Fruit fly (Drosophila melanogaster) whole organism, adult: Measurements from ENCODE around the gene CG8360.

Experiments used
- CG11617 ChIP-seq: fragments of 200-800 bp; sonication (Bioruptor generic); optimal IDR thresholded peaks from 2 replicates; lab custom pipeline; 2017; ENCODE audit warnings: mild to moderate bottlenecking, missing biosample characterization, missing genetic modification reagents, missing genetic modification characterization
- CG12768 ChIP-seq: fragments of 200-800 bp; sonication (Bioruptor generic); optimal IDR thresholded peaks from 2 replicates; lab custom pipeline; 2017; ENCODE audit warnings: missing biosample characterization, missing genetic modification characterization, mild to moderate bottlenecking, moderate library complexity, missing genetic modification reagents
- CG14711 ChIP-seq: fragments of 200-800 bp; sonication (Bioruptor generic); optimal IDR thresholded peaks from 2 replicates; lab custom pipeline; 2018; ENCODE audit warnings: missing biosample characterization, mild to moderate bottlenecking, missing genetic modification characterization, moderate library complexity
- CG1620 ChIP-seq: fragments of 200-800 bp; sonication (Bioruptor generic); optimal IDR thresholded peaks from 2 replicates; lab custom pipeline; 2016; ENCODE audit warnings: missing biosample characterization, missing genetic modification characterization
- CG33017 ChIP-seq: fragments of 200-800 bp; sonication (Bioruptor generic); optimal IDR thresholded peaks from 2 replicates; lab custom pipeline; 2018; ENCODE audit warnings: missing biosample characterization, mild to moderate bottlenecking, missing genetic modification characterization, moderate library complexity
- CG5204 ChIP-seq: fragments of 200-800 bp; sonication (Bioruptor generic); optimal IDR thresholded peaks from 2 replicates; lab custom pipeline; 2016; ENCODE audit warnings: missing biosample characterization, missing genetic modification characterization
- CG7045 ChIP-seq: fragments of 200-800 bp; sonication (Bioruptor generic); optimal IDR thresholded peaks from 2 replicates; lab custom pipeline; 2017; ENCODE audit warnings: missing biosample characterization, mild to moderate bottlenecking, missing genetic modification characterization
- CG7101 ChIP-seq: fragments of 200-800 bp; sonication (Bioruptor generic); optimal IDR thresholded peaks from 2 replicates; lab custom pipeline; 2018; ENCODE audit warnings: missing biosample characterization, mild to moderate bottlenecking, missing genetic modification characterization, moderate library complexity
- Clk ChIP-seq: fragments of 200-800 bp; sonication (Bioruptor generic); optimal IDR thresholded peaks from 2 replicates; lab custom pipeline; 2017; ENCODE audit warnings: missing biosample characterization, missing genetic modification characterization
- Crg-1 ChIP-seq: fragments of 200-800 bp; sonication (Bioruptor generic); optimal IDR thresholded peaks from 2 replicates; lab custom pipeline; 2016; ENCODE audit warnings: missing biosample characterization, missing genetic modification characterization
- Hr96 ChIP-seq: fragments of 200-800 bp; sonication (Bioruptor generic); optimal IDR thresholded peaks from 2 replicates; lab custom pipeline; 2016; ENCODE audit warnings: missing biosample characterization, missing genetic modification characterization
- Mnt ChIP-seq: fragments of 200-800 bp; sonication (Bioruptor generic); optimal IDR thresholded peaks from 2 replicates; lab custom pipeline; 2016; ENCODE audit warnings: missing biosample characterization, mild to moderate bottlenecking, missing genetic modification characterization
- bab1 ChIP-seq: fragments of 200-800 bp; sonication (Bioruptor generic); optimal IDR thresholded peaks from 3 replicates; lab custom pipeline; 2019; ENCODE audit warnings: missing biosample characterization, mild to moderate bottlenecking, missing genetic modification characterization, moderate library complexity
- cic ChIP-seq: fragments of 200-800 bp; sonication (Bioruptor generic); optimal IDR thresholded peaks from 2 replicates; lab custom pipeline; 2017; ENCODE audit warnings: missing biosample characterization, mild to moderate bottlenecking, missing genetic modification characterization, moderate library complexity
- cnc ChIP-seq, 2 experiments: fragments of >200 bp; optimal IDR thresholded peaks; 2 replicates each; lab custom pipeline; 2017
- kay ChIP-seq: fragments of 200-800 bp; sonication (Bioruptor generic); peaks from one replicate; lab custom pipeline; 2016; ENCODE audit warnings: missing biosample characterization, missing genetic modification characterization, borderline replicate concordance
- ovo ChIP-seq: fragments of 200-800 bp; sonication (Bioruptor generic); optimal IDR thresholded peaks from 2 replicates; lab custom pipeline; 2016; ENCODE audit warnings: missing biosample characterization, missing genetic modification characterization
- pad ChIP-seq: fragments of 200-800 bp; sonication (Bioruptor generic); optimal IDR thresholded peaks from 3 replicates; lab custom pipeline; 2017; ENCODE audit warnings: missing biosample characterization, missing genetic modification characterization, mild to moderate bottlenecking, moderate library complexity, missing genetic modification reagents
- tj ChIP-seq: fragments of 200-800 bp; sonication (Bioruptor generic); optimal IDR thresholded peaks from 3 replicates; lab custom pipeline; 2017; ENCODE audit warnings: missing biosample characterization, mild to moderate bottlenecking, missing genetic modification characterization, moderate library complexity
- toe ChIP-seq: fragments of 200-800 bp; sonication (Bioruptor generic); optimal IDR thresholded peaks from 2 replicates; lab custom pipeline; 2016; ENCODE audit warnings: missing biosample characterization, missing genetic modification characterization

CG8360 gene

dm6 chr2L:8205871-8206270 lies 6.9 kb upstream of the CG8360 start, which contains the start of gene CG8419:
Gene CG8419, plus strand, starts transcription at chr2L:8206171.
- no peak for TF ChIP-seq CG1620 (GFP tag; lab: Kevin White, UChicago)
- no peak for TF ChIP-seq Crg-1 (GFP tag; lab: Kevin White, UChicago)
- TF ChIP-seq CG12768 (GFP tag; lab: Kevin White, UChicago) = no peak
- TF ChIP-seq CG33017 (tag; lab: Kevin White, UChicago) = no peak
- no peak for TF ChIP-seq cnc (optimal IDR thresholded peaks at IDR 0.05; lab: Kevin White, UChicago)
- TF ChIP-seq ovo (GFP tag; lab: Kevin White, UChicago) = no peak
- no peak for TF ChIP-seq CG7101 (tag; lab: Kevin White, UChicago)
- TF ChIP-seq CG14711 (tag; lab: Kevin White, UChicago) = no peak
- TF ChIP-seq CG7045 = no peak
- no peak for TF ChIP-seq bab1 (GFP tag; lab: Kevin White, UChicago)
- no peak for TF ChIP-seq kay
- no peak for TF ChIP-seq pad (GFP tag; lab: Kevin White, UChicago)
- no peak for TF ChIP-seq cic (GFP tag; lab: Kevin White, UChicago)
- no peak for TF ChIP-seq Hr96 (GFP tag; lab: Kevin White, UChicago)
- no peak for TF ChIP-seq Mnt (GFP tag; lab: Kevin White, UChicago)
- no peak for TF ChIP-seq CG5204 (GFP tag; lab: Kevin White, UChicago)
- no peak for TF ChIP-seq tj (GFP tag; lab: Kevin White, UChicago)
- no peak for TF ChIP-seq Clk (GFP tag; lab: Kevin White, UChicago)
- TF ChIP-seq CG11617 (GFP tag; lab: Kevin White, UChicago) = no peak

DNA sequence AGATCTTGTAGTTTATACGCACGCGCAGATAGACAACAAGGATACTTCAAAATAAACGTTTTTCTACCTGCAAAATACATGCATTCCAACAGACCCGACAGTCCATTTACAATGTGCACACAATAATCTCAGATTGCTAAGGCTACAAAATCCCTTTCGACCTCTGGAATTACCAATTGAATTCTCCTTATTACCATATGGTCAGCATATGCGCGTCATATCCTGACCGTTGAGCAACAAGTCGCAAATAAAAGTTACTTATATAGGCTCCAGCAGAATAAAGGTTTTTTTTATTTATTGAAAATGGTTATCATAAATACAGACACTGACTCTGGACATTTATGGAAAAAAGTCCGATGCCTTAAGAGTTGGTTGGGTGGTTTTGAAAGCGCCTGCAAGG lies 3.4 kb upstream of the CG8360 start:
- TF ChIP-seq kay (peak; percentile 88), CG1620 (GFP tag; lab: Kevin White, UChicago) (no peak), CG7101 (tag; lab: Kevin White, UChicago) (no peak)

DNA sequence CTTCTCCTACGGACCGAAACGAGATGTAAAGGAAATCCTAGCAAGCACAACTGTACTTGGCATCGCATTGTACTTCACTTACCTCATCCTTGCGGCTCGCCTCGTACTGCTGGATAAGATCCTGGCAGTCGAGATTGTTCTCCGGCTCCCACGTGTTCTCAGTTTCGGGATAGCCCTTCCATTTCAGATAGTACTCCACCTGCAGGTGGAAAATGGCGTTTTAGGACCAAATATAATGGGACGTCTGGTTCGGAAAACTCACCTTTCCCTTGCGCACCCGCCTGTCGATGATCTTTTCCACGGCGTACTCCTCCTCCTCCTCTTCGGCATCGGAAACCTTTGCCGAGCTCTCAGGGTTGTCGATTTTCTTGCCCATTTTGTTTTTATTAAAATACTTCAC lies 2.3 kb upstream of the CG8360 start:
- no peak for TF ChIP-seq Crg-1 (GFP tag; lab: Kevin White, UChicago)
- no peak for TF ChIP-seq Hr96 (GFP tag; lab: Kevin White, UChicago)
- TF ChIP-seq Clk (GFP tag; lab: Kevin White, UChicago) = no peak
- no peak for TF ChIP-seq kay
- no peak for TF ChIP-seq tj (GFP tag; lab: Kevin White, UChicago)
- TF ChIP-seq cic (GFP tag; lab: Kevin White, UChicago) = no peak
- TF ChIP-seq CG7045 = no peak
- no peak for TF ChIP-seq CG1620 (GFP tag; lab: Kevin White, UChicago)
- no peak for TF ChIP-seq CG33017 (tag; lab: Kevin White, UChicago)
- TF ChIP-seq toe (GFP tag; lab: Kevin White, UChicago) = no peak
- no peak for TF ChIP-seq CG7101 (tag; lab: Kevin White, UChicago)
- TF ChIP-seq cnc (optimal IDR thresholded peaks at IDR 0.05; lab: Kevin White, UChicago) = no peak
- TF ChIP-seq CG11617 (GFP tag; lab: Kevin White, UChicago) = no peak
- TF ChIP-seq bab1 (GFP tag; lab: Kevin White, UChicago) = no peak
- no peak for TF ChIP-seq CG14711 (tag; lab: Kevin White, UChicago)
- TF ChIP-seq CG5204 (GFP tag; lab: Kevin White, UChicago) = no peak
- no peak for TF ChIP-seq CG12768 (GFP tag; lab: Kevin White, UChicago)
- no peak for TF ChIP-seq ovo (GFP tag; lab: Kevin White, UChicago)
- TF ChIP-seq pad (GFP tag; lab: Kevin White, UChicago) = no peak
- no peak for TF ChIP-seq Mnt (GFP tag; lab: Kevin White, UChicago)

DNA sequence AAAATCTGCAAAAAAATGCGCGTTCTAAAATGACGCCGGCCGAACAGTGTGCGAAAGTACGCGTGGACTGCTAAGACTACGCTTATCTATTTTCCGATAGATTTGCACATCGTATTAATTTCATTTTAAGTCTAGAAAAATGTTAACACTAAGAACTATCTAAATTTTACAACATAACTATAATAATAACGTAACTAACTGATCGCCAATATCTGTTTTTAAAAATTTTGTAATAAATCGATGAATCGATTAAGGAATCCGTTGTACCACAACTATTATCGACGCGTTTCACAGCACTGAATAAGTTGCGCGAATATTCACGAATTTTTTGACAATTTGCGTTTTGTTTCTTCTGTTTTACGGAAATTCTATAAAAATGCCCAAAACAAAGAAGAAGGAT lies 1.7 kb upstream of the CG8360 start, which contains the start of gene Ssb-c31a:
TSS of gene Ssb-c31a (plus strand) at position 278 of the 400 bp plus-strand sequence.
- peak; percentile 83 for TF ChIP-seq CG7101 (tag; lab: Kevin White, UChicago)
- TF ChIP-seq ovo (GFP tag; lab: Kevin White, UChicago) = peak; percentile 55
- no peak for TF ChIP-seq cnc (optimal IDR thresholded peaks at IDR 0.05; lab: Kevin White, UChicago)
- TF ChIP-seq tj (GFP tag; lab: Kevin White, UChicago) = peak; percentile 69
- TF ChIP-seq Crg-1 (GFP tag; lab: Kevin White, UChicago) = peak; percentile 91
- TF ChIP-seq CG11617 (GFP tag; lab: Kevin White, UChicago) = peak; percentile 74
- TF ChIP-seq Clk (GFP tag; lab: Kevin White, UChicago) = peak; percentile 42
- peak; percentile 76 for TF ChIP-seq Mnt (GFP tag; lab: Kevin White, UChicago)
- peak; percentile 74 for TF ChIP-seq CG7045
- TF ChIP-seq CG14711 (tag; lab: Kevin White, UChicago) = peak; percentile 61
- peak; percentile 72 for TF ChIP-seq CG33017 (tag; lab: Kevin White, UChicago)
- peak; percentile 81 for TF ChIP-seq CG12768 (GFP tag; lab: Kevin White, UChicago)
- peak; percentile 50 for TF ChIP-seq cic (GFP tag; lab: Kevin White, UChicago)
- TF ChIP-seq bab1 (GFP tag; lab: Kevin White, UChicago) = peak; percentile 71
- peak; percentile 87 for TF ChIP-seq toe (GFP tag; lab: Kevin White, UChicago)
- TF ChIP-seq CG5204 (GFP tag; lab: Kevin White, UChicago) = peak; percentile 87
- TF ChIP-seq Hr96 (GFP tag; lab: Kevin White, UChicago) = peak; percentile 75
- peak; percentile 88 for TF ChIP-seq CG1620 (GFP tag; lab: Kevin White, UChicago)
- peak; percentile 69 for TF ChIP-seq pad (GFP tag; lab: Kevin White, UChicago)
- TF ChIP-seq kay = peak; percentile 94

DNA sequence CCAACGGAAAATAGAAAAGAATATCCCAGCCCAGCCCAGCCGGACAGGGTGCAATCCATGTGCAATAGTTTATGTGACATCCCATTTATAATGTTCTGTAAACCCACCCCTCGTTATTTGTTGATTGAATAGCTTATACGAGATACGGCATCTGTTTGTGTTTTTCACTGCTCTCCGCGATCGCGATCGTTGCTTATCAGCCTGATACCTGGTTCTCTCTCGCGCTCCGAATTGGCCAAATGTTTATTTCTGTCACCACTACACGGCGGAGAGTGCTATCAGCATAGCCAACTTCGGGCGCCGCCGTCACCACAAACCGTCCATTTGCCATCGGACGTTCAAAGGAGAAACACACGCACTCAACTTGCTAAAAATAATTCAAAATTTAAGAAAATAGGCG lies 1.2 kb downstream of the CG8360 start, which contains the start of gene CG8353:
TSS of gene CG8353 (plus strand) at position 59 of the 400 bp plus-strand sequence.
- TF ChIP-seq Clk (GFP tag; lab: Kevin White, UChicago) (no peak), bab1 (GFP tag; lab: Kevin White, UChicago) (no peak), toe (GFP tag; lab: Kevin White, UChicago) (no peak), Mnt (GFP tag; lab: Kevin White, UChicago) (peak; percentile 58), kay (no peak), CG7101 (tag; lab: Kevin White, UChicago) (no peak), CG5204 (GFP tag; lab: Kevin White, UChicago) (no peak), Hr96 (GFP tag; lab: Kevin White, UChicago) (no peak), CG12768 (GFP tag; lab: Kevin White, UChicago) (peak; percentile 63), pad (GFP tag; lab: Kevin White, UChicago) (no peak), CG33017 (tag; lab: Kevin White, UChicago) (peak; percentile 32), CG11617 (GFP tag; lab: Kevin White, UChicago) (peak; percentile 50), Crg-1 (GFP tag; lab: Kevin White, UChicago) (no peak), tj (GFP tag; lab: Kevin White, UChicago) (no peak), CG14711 (tag; lab: Kevin White, UChicago) (no peak), cnc (optimal IDR thresholded peaks at IDR 0.05; lab: Kevin White, UChicago) (no peak), CG7045 (peak; percentile 8), CG1620 (GFP tag; lab: Kevin White, UChicago) (no peak), cic (GFP tag; lab: Kevin White, UChicago) (peak; percentile 90), ovo (GFP tag; lab: Kevin White, UChicago) (no peak)
